Fruit fly (Drosophila melanogaster): ENCODE results near the gene CG12268.

The CG12268 gene

dm6 chr3R:23927429-23927828 is 20.8 kb downstream of the CG12268 start, which contains the start of gene CG13601 (continued):
- TF ChIP-seq sqz (GFP tag; optimal IDR thresholded peaks at IDR 0.05): peak; percentile 43
- TF ChIP-seq CG32532 (GFP tag; IDR thresholded peaks at IDR 0.05): peak; percentile 41
- peak; percentile 13 for TF ChIP-seq CG4820 (GFP tag; optimal IDR thresholded peaks at IDR 0.05)
- TF ChIP-seq CG9727 (GFP tag; optimal IDR thresholded peaks at IDR 0.05): peak; percentile 8
- peak; percentile 55 for TF ChIP-seq sens (GFP tag)
- TF ChIP-seq Optix (GFP tag; IDR thresholded peaks at IDR 0.05): no peak
- TF ChIP-seq mam (GFP tag; optimal IDR thresholded peaks at IDR 0.05): peak; percentile 29
- TF ChIP-seq Sox100B (GFP tag; optimal IDR thresholded peaks at IDR 0.05): no peak
- TF ChIP-seq CG10431 (GFP tag; optimal IDR thresholded peaks at IDR 0.05): no peak
- TF ChIP-seq CG17328 (GFP tag; IDR thresholded peaks at IDR 0.05): no peak
- no peak for TF ChIP-seq CG16863 (GFP tag; optimal IDR thresholded peaks at IDR 0.05)
- no peak for TF ChIP-seq CG31388 (GFP tag; optimal IDR thresholded peaks at IDR 0.05)
- TF ChIP-seq Jarid2 (GFP tag; optimal IDR thresholded peaks at IDR 0.05): no peak
- no peak for TF ChIP-seq CrebB (tag; optimal IDR thresholded peaks at IDR 0.05)
- TF ChIP-seq CG3847 (GFP tag; IDR thresholded peaks at IDR 0.05): peak; percentile 23; the same call in 1 of the 2 replicates
- TF ChIP-seq unpg (GFP tag; optimal IDR thresholded peaks at IDR 0.05): peak; percentile 14
- TF ChIP-seq CG42726 (GFP tag; IDR thresholded peaks at IDR 0.05; ENCODE audit: partially characterized antibody): peak; percentile 46; the same call in 1 of the 2 replicates
- TF ChIP-seq PHDP (tag; optimal IDR thresholded peaks at IDR 0.05): peak; percentile 17
- peak; percentile 21; the same call in 1 of the 2 replicates for TF ChIP-seq HLH3B (GFP tag; IDR thresholded peaks at IDR 0.05)
- no peak for TF ChIP-seq CG3838 (GFP tag; optimal IDR thresholded peaks at IDR 0.05)
- no peak for TF ChIP-seq pum (GFP tag; optimal IDR thresholded peaks at IDR 0.05)
- no peak for TF ChIP-seq CG8944 (GFP tag; optimal IDR thresholded peaks at IDR 0.05)
- TF ChIP-seq CG12071 (GFP tag; optimal IDR thresholded peaks at IDR 0.05): no peak
- TF ChIP-seq CG15073 (GFP tag; optimal IDR thresholded peaks at IDR 0.05): no peak
- no peak for TF ChIP-seq Usf (GFP tag; optimal IDR thresholded peaks at IDR 0.05)
- TF ChIP-seq pb (GFP tag; optimal IDR thresholded peaks at IDR 0.05): no peak
- TF ChIP-seq rib (GFP tag; IDR thresholded peaks at IDR 0.05): no peak
- no peak for TF ChIP-seq cato (GFP tag; optimal IDR thresholded peaks at IDR 0.05; ENCODE audit: borderline replicate concordance)
- no peak for TF ChIP-seq CG3407 (GFP tag; optimal IDR thresholded peaks at IDR 0.05)
- TF ChIP-seq Atf3 (GFP tag; optimal IDR thresholded peaks at IDR 0.05): no peak
- no peak for TF ChIP-seq ham (GFP tag; IDR thresholded peaks at IDR 0.05)
- TF ChIP-seq CG8388 (GFP tag; optimal IDR thresholded peaks at IDR 0.05): no peak
- peak; percentile 55 for TF ChIP-seq CG2120 (GFP tag; optimal IDR thresholded peaks at IDR 0.05)
- TF ChIP-seq run (tag; optimal IDR thresholded peaks at IDR 0.05): no peak
- TF ChIP-seq CG3995 (GFP tag; optimal IDR thresholded peaks at IDR 0.05): peak; percentile 24
- TF ChIP-seq gce (GFP tag; IDR thresholded peaks at IDR 0.05): no peak
- TF ChIP-seq CG5953 (GFP tag; IDR thresholded peaks at IDR 0.05): no peak
- TF ChIP-seq ato (GFP tag; IDR thresholded peaks at IDR 0.05; ENCODE audit: partially characterized antibody): peak; percentile 40; the same call in 1 of the 2 replicates
- TF ChIP-seq ci (GFP tag; IDR thresholded peaks at IDR 0.05): peak; percentile 63; the same call in 2 of the 3 replicates
- no peak for TF ChIP-seq CG18619 (GFP tag; optimal IDR thresholded peaks at IDR 0.05)
- no peak for TF ChIP-seq da (GFP tag; optimal IDR thresholded peaks at IDR 0.05)
- TF ChIP-seq Gsc (GFP tag; IDR thresholded peaks at IDR 0.05): no peak
- no peak for TF ChIP-seq luna (GFP tag; optimal IDR thresholded peaks at IDR 0.05)
- TF ChIP-seq emc (GFP tag; optimal IDR thresholded peaks at IDR 0.05): no peak
- TF ChIP-seq CG12391 (tag; optimal IDR thresholded peaks at IDR 0.05): peak; percentile 49
- TF ChIP-seq CG10147 (GFP tag; optimal IDR thresholded peaks at IDR 0.05): no peak
- peak; percentile 77 for TF ChIP-seq slbo (GFP tag; IDR thresholded peaks at IDR 0.05)
- TF ChIP-seq CG15696 (tag; optimal IDR thresholded peaks at IDR 0.05): no peak
- no peak for TF ChIP-seq CG17568 (GFP tag; optimal IDR thresholded peaks at IDR 0.05)
- TF ChIP-seq CG11696 (GFP tag; IDR thresholded peaks at IDR 0.05): no peak
- TF ChIP-seq CG17359 (tag; optimal IDR thresholded peaks at IDR 0.05): peak; percentile 23
- TF ChIP-seq CoRest (tag; optimal IDR thresholded peaks at IDR 0.05): peak; percentile 33

Measured in whole organism, embryonic.